Worm (Caenorhabditis elegans) whole organism, L2 larva: ENCODE results near the gene lgc-10.

ENCODE experiments used
- F13H6.1 ChIP-seq: sonication (generic microtip); optimal IDR thresholded peaks from 2 replicates; lab custom pipeline; 2016; ENCODE audit warnings: missing genetic modification characterization, missing compliant biosample characterization
- aly-2 ChIP-seq: fragments of 150-350 bp; optimal IDR thresholded peaks from 2 replicates; lab custom pipeline; 2014; ENCODE audit warnings: missing biosample characterization, missing genetic modification characterization
- lin-39 ChIP-seq: fragments of 150-350 bp; optimal IDR thresholded peaks from 2 replicates; lab custom pipeline; 2014; ENCODE audit warnings: missing biosample characterization, missing genetic modification reagents, missing genetic modification characterization
- mdl-1 ChIP-seq, 2 experiments: fragments of 150-350 bp in 1 of 2; sonication (generic microtip) in 1 of 2; optimal IDR thresholded peaks; 2 replicates each; lab custom pipeline; 2017; ENCODE audit warnings: missing biosample characterization in 2 of 2, missing genetic modification characterization in 2 of 2
- nhr-12 ChIP-seq: fragments of 150-350 bp; optimal IDR thresholded peaks from 2 replicates; lab custom pipeline; 2014; ENCODE audit warnings: missing biosample characterization, missing genetic modification characterization
- sem-4 ChIP-seq: fragments of 150-350 bp; optimal IDR thresholded peaks from 2 replicates; lab custom pipeline; 2014; ENCODE audit warnings: missing biosample characterization, missing genetic modification reagents, missing genetic modification characterization
- snpc-4 ChIP-seq: fragments of 150-350 bp; optimal IDR thresholded peaks from 2 replicates; lab custom pipeline; 2014; ENCODE audit warnings: missing biosample characterization, missing genetic modification characterization
- unc-39 ChIP-seq: fragments of 150-350 bp; optimal IDR thresholded peaks from 2 replicates; lab custom pipeline; 2014; ENCODE audit warnings: missing biosample characterization, missing genetic modification characterization
- unc-62 ChIP-seq: fragments of 150-350 bp; optimal IDR thresholded peaks from 2 replicates; lab custom pipeline; 2014; ENCODE audit warnings: missing biosample characterization, missing genetic modification reagents, missing genetic modification characterization
- ztf-11 ChIP-seq: sonication (generic microtip); optimal IDR thresholded peaks from 2 replicates; lab custom pipeline; 2017; ENCODE audit warnings: missing biosample characterization, missing genetic modification characterization

DNA sequence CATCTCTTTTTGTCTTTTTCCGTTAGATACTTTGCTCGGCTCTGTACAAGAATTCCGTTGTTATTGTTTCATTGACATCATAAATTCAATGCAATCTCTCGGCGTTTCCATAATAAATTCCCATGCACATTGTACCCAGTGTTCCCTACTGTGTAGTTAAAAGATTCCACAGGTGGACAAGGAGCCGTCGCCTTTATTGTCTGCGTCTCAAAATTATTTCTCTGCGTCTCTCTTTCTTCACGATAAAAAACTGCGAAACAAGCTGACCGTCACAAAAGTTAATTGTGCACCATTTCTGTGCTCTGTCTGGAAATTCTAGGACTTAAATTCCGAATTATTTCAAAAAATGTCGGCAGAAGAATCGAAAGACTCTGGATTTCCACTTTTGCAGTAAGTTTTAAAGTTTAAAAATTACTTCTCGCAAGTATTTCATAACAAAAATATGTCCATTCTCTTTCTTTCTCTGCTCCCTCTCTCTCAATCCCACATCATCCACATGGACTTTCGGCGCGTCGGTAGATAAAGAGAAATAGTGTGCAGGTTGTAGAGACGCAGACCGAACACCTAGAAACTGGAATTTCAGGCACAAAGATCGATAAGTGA, 15.3 kb downstream of the lgc-10 start:
- TF ChIP-seq unc-39 (tag; lab: Kevin White, UChicago) (no peak), mdl-1 (tag; optimal IDR thresholded peaks at IDR 0.05; lab: Kevin White, UChicago) (no peak), unc-62 (GFP tag; lab: Kevin White, UChicago) (no peak), nhr-12 (tag; lab: Kevin White, UChicago) (no peak), snpc-4 (no peak), ztf-11 (tag; lab: Kevin White, UChicago) (no peak), sem-4 (no peak), aly-2 (tag; lab: Kevin White, UChicago) (no peak), F13H6.1 (tag; lab: Kevin White, UChicago) (peak; percentile 59), lin-39 (tag; lab: Kevin White, UChicago) (no peak)
